Worm (Caenorhabditis elegans) whole organism, midembryonic: Measurements from ENCODE around the gene Y43F8C.6.

Source experiments
- T22C8.4 ChIP-seq: fragments of 200-800 bp; sonication (Bioruptor generic); IDR thresholded peaks from 2 replicates; pipeline ENCODE4 v1.3.6; 2022; ENCODE audit warnings: missing genetic modification characterization, missing compliant biosample characterization
- cog-1 ChIP-seq: sonication (generic microtip); optimal IDR thresholded peaks from 2 replicates; lab custom pipeline; 2016; ENCODE audit warnings: missing genetic modification characterization, missing compliant biosample characterization
- flt-1 ChIP-seq: fragments of 200-800 bp; sonication (Bioruptor generic); IDR thresholded peaks from 2 replicates; pipeline ENCODE4 v1.3.6; 2022; ENCODE audit warnings: missing genetic modification characterization, missing compliant biosample characterization
- klf-2 ChIP-seq: fragments of 200-800 bp; sonication (Bioruptor generic); conservative IDR thresholded peaks from 2 replicates; pipeline ENCODE4 v1.3.6; 2022; ENCODE audit warnings: missing genetic modification reagents, missing genetic modification characterization, missing compliant biosample characterization
- med-1 ChIP-seq: sonication (generic microtip); optimal IDR thresholded peaks from 2 replicates; lab custom pipeline; 2017; ENCODE audit warnings: missing genetic modification characterization, mild to moderate bottlenecking, missing compliant biosample characterization, antibody characterized with exemption, missing genetic modification reagents; ENCODE audit not compliant: insufficient read depth
- ref-1 ChIP-seq: fragments of 200-800 bp; sonication (Bioruptor generic); conservative IDR thresholded peaks from 2 replicates; pipeline ENCODE4 v1.3.6; 2022; ENCODE audit warnings: missing genetic modification reagents, missing genetic modification characterization, missing compliant biosample characterization
- tab-1 ChIP-seq: fragments of 200-800 bp; sonication (Bioruptor generic); IDR thresholded peaks from 2 replicates; pipeline ENCODE4 v1.3.6; 2022; ENCODE audit warnings: missing genetic modification characterization, missing compliant biosample characterization
- ztf-23 ChIP-seq: fragments of 200-800 bp; sonication (Bioruptor generic); IDR thresholded peaks from 2 replicates; pipeline ENCODE4 v1.3.6; 2022; ENCODE audit warnings: missing genetic modification reagents, missing genetic modification characterization, missing compliant biosample characterization
- ztf-29 ChIP-seq: fragments of 200-800 bp; sonication (Bioruptor generic); IDR thresholded peaks from 2 replicates; pipeline ENCODE4 v1.3.6; 2022; ENCODE audit warnings: missing genetic modification reagents, missing genetic modification characterization, missing compliant biosample characterization

The Y43F8C.6 gene

DNA sequence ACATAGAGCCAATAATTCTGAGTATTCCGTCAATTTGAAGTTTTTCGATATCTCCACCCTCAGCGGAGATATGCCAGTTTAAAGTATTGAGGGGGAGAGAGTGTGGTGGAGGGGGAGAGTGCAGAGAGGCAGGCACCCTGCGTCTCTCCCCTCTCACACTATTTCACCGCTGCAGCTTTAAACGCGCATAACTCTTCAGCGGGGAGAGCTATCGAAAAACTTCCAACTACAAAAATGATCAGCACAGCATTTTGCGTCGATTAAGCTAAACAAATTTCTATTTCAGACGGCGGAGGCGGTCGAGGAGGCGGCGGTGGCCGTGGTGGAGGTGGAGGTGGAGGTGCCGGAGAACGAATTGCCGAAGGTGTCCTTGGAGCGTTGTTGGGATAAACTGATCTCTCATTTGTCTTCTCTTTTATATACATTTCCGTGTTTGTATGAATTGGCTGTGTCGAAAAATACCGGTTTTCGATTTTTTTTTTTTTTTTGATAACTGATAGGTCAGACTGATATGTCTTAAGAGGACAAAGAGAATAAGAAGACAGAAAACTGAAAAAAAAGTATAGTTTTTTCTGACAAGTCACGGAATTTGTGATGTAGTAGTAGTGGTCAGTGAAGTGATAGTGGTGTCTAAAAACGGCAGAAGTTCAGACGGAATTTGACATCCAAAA, 28.9 kb downstream of the Y43F8C.6 start:
- no peak for TF ChIP-seq ztf-23 (GFP tag; lab: Robert Waterston, UW)
- TF ChIP-seq T22C8.4 (GFP tag; lab: Robert Waterston, UW), result 0 out of 2 replicates have a peak, but pooled peaks have one; percentile 8

DNA sequence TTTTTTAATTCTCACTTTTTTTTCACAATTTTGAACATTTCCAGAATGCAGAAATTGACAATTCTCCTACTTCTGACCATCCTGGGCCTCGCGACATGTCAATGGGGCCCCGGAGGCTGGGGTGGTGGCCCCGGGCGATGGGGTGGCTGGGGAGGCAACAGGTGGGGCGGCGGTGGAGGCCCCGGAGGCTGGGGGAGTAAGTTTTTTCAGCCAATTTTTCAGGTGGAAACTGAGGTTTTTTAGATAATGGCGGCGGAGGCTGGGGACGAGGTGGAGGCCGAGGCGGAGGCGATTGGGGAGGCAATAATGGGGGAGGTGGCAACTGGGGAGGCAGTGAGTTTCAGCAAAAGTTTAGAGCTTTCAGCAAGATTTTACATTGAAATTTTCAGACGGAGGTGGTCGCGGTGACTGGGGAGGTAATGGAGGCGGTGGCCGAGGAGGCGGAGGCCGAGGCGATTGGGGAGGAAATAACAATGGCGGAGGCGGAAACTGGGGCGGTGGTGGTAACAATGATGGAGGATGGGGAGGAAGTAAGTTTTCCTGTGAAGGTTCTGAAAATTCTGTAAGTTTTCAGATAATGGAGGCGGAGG, 30.5 kb downstream of the Y43F8C.6 start:
- 0 out of 2 replicates have a peak, but pooled peaks have one; percentile 7 for TF ChIP-seq tab-1 (GFP tag; lab: Robert Waterston, UW)
- no peak for TF ChIP-seq med-1 (GFP tag; lab: Kevin White, UChicago)

DNA sequence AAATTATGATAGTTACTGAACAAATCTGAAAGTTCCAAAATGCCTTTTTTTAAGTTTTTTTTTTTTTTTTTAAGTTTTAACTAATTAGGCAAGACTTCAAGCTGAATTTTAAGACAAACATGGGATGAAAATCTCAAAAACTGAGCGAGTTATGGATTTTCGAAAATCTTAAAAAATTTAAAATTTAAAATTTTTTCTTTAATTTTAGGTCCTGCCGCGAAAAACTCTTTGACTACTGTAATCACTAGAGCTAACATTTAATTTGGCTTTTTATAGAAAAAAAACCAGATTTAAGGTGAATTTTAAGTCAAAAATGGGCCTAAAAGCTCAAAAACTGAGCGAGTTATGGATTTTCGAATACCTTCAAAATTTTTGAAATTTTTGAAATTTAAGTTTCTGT, 31.5 kb downstream of the Y43F8C.6 start, which contains the start of gene grsp-1:
Gene grsp-1, plus strand, starts transcription at position 301 of the 400 bp plus-strand sequence.
- no peak for TF ChIP-seq ztf-23 (GFP tag; lab: Robert Waterston, UW)
- no peak for TF ChIP-seq med-1 (GFP tag; lab: Kevin White, UChicago)

DNA sequence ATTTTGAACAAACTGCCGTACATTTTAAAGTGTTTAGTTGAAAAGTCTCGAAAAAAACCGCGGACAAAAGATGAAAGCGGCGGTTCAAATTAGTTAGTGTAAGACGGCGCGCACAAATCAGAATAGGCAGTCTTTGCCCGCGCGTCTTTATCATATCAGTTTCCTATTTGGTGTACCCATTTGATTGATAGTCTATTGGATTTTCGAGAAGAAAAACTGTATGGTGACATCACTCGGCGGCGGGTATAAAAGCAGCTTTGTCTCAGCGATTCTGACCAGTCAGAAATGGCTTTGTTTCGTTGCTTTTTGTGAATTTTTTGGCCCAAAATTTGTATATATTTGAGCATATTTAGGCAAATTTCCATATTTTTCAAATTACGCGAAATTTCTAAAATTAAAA, 32.0 kb downstream of the Y43F8C.6 start:
- TF ChIP-seq ztf-23 (GFP tag; lab: Robert Waterston, UW) (no peak), klf-2 (no peak), tab-1 (GFP tag; lab: Robert Waterston, UW) (no peak), T22C8.4 (GFP tag; lab: Robert Waterston, UW) (no peak), ref-1 (no peak), cog-1 (tag; lab: Kevin White, UChicago) (no peak)

DNA sequence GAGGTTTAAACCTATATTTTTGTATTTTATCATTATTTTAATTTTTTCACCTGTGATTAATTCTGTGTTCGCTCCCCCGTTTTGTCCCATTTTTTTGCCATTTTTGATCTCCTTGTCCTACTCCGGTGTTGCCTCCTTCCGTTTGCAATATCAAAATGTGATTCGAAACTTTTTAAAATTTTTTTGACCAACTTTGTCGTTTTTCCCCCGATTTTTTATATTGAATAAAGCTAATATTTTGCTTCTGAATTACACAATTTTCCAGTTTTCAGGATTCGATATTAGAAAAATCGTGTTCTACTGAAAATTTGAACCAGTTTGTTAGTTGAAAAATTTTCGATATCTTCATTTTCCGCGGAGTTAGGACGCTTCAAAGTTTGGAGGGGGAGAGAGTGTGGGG, 34.8 kb downstream of the Y43F8C.6 start, which contains the start of gene nlp-25:
Gene nlp-25, plus strand, starts transcription at position 301 of the 400 bp plus-strand sequence.
- TF ChIP-seq ztf-29 (GFP tag; lab: Robert Waterston, UW) (no peak), tab-1 (GFP tag; lab: Robert Waterston, UW) (no peak), ref-1 (no peak), med-1 (GFP tag; lab: Kevin White, UChicago) (no peak), T22C8.4 (GFP tag; lab: Robert Waterston, UW) (no peak), ztf-23 (GFP tag; lab: Robert Waterston, UW) (no peak), cog-1 (tag; lab: Kevin White, UChicago) (no peak), klf-2 (no peak), flt-1 (GFP tag; lab: Robert Waterston, UW) (no peak)

DNA sequence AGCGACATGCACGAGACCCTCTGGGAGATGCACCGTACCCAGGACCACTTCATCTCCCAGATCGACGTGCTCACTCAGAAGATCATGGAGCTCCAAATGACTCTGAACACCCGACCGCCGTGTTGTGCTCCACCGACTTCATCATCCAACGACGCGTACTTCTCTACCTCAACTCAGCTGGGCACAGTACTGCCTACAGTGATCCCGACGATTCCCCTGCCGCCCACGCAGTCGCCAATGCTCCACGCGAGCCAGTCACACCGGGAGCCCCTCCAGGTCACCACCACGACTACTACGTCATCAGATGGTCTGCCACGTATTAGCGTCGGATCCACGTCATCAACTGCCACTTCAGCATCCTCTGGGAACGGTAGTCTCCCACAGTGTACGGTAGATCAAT, 35.3 kb downstream of the Y43F8C.6 start:
- no peak for TF ChIP-seq ztf-29 (GFP tag; lab: Robert Waterston, UW)
- no peak for TF ChIP-seq med-1 (GFP tag; lab: Kevin White, UChicago)
- no peak for TF ChIP-seq ref-1
- no peak for TF ChIP-seq ztf-23 (GFP tag; lab: Robert Waterston, UW)
- no peak for TF ChIP-seq tab-1 (GFP tag; lab: Robert Waterston, UW)
- TF ChIP-seq T22C8.4 (GFP tag; lab: Robert Waterston, UW), result no peak
- TF ChIP-seq flt-1 (GFP tag; lab: Robert Waterston, UW), result no peak
- TF ChIP-seq cog-1 (tag; lab: Kevin White, UChicago), result no peak
- no peak for TF ChIP-seq klf-2

DNA sequence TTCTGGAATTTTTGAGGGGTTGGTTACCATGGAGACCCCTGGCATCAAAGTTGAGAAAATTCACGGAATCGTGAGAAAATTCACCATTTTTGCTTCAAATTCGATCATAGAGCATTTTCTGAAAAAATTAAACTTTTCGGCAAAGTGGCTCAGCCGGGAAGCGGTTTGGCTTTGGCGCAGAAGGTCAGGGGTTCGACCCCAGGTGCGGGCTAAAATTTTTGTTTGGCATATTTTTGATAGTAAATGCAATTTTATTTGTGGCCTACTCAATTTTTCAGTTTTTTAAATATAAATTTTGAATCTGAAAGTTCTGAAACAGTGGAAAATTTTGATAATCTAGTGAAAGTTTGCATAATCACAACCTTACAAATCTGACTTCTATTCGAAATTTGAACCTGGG, 41.6 kb downstream of the Y43F8C.6 start:
- TF ChIP-seq ztf-29 (GFP tag; lab: Robert Waterston, UW), result no peak
- no peak for TF ChIP-seq ztf-23 (GFP tag; lab: Robert Waterston, UW)
- no peak for TF ChIP-seq tab-1 (GFP tag; lab: Robert Waterston, UW)
- TF ChIP-seq med-1 (GFP tag; lab: Kevin White, UChicago), result no peak
- TF ChIP-seq T22C8.4 (GFP tag; lab: Robert Waterston, UW), result no peak
- TF ChIP-seq ref-1, result no peak

DNA sequence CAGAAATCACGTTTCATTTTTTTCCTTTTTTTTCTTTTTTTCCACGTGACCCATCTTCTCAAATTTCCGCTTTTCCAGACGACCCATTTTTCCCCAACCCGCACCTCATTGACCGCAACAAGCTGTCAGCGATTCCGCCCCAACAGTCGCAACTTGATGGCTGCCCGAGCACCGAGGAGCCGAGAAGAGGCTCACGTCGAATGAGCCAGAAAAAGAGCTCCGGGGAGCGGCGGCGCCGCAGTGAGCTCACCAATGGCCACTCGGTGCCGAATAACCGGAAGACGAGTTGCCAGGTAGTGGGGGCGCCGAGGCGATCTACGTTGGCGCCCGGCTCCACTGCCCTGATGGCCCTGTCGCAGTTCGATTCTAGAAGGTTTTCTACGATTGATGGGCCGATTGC, 49.9 kb downstream of the Y43F8C.6 start:
- TF ChIP-seq T22C8.4 (GFP tag; lab: Robert Waterston, UW) (no peak), flt-1 (GFP tag; lab: Robert Waterston, UW) (no peak), klf-2 (no peak), tab-1 (GFP tag; lab: Robert Waterston, UW) (no peak), cog-1 (tag; lab: Kevin White, UChicago) (no peak), med-1 (GFP tag; lab: Kevin White, UChicago) (no peak), ref-1 (no peak)
